Worm (Caenorhabditis elegans): Measurements from ENCODE around the gene T05G5.1.

T05G5.1 gene

ce11 chrIII:9782011-9782436 is 38.9 kb upstream of the T05G5.1 start, which contains the start of gene vha-2:
Gene vha-2, plus strand, starts transcription at chrIII:9782164.
- no peak for TF ChIP-seq aha-1 (tag; optimal IDR thresholded peaks at IDR 0.05)
- TF ChIP-seq alr-1 (tag; optimal IDR thresholded peaks at IDR 0.05; ENCODE audit: borderline replicate concordance): peak; percentile 93
- TF ChIP-seq unc-130 (tag; optimal IDR thresholded peaks at IDR 0.05): no peak
- TF ChIP-seq nhr-71 (tag; optimal IDR thresholded peaks at IDR 0.05): peak; percentile 32
- no peak for TF ChIP-seq nhr-90 (tag; optimal IDR thresholded peaks at IDR 0.05; ENCODE audit: poor library complexity)
- 0 out of 2 replicates have a peak, but pooled peaks have one; percentile 10 for TF ChIP-seq grh-1 (GFP tag; IDR thresholded peaks at IDR 0.05)
- peak; percentile 8 for TF ChIP-seq ceh-63 (GFP tag; optimal IDR thresholded peaks at IDR 0.05)
- no peak for TF ChIP-seq lin-14 (GFP tag; optimal IDR thresholded peaks at IDR 0.05)
- TF ChIP-seq jun-1 (tag; optimal IDR thresholded peaks at IDR 0.05): no peak
- TF ChIP-seq unc-62 (GFP tag; optimal IDR thresholded peaks at IDR 0.05): no peak
- no peak for TF ChIP-seq dsc-1 (tag; optimal IDR thresholded peaks at IDR 0.05)
- TF ChIP-seq lir-3 (tag; optimal IDR thresholded peaks at IDR 0.05; ENCODE audit: poor library complexity): no peak
- TF ChIP-seq elt-3 (tag; optimal IDR thresholded peaks at IDR 0.05): no peak
- peak in 1 of 2 experiments; percentile 13 for TF ChIP-seq lin-35 (GFP tag; optimal IDR thresholded peaks at IDR 0.05)
- TF ChIP-seq efl-1 (optimal IDR thresholded peaks at IDR 0.05): no peak
- TF ChIP-seq efl-1 (GFP tag; optimal IDR thresholded peaks at IDR 0.05 in 1 of 2): no peak
- peak; percentile 60 for TF ChIP-seq aly-2 (tag; optimal IDR thresholded peaks at IDR 0.05)
- TF ChIP-seq nhr-85 (tag): peak; percentile 80
- no peak for TF ChIP-seq ztf-11 (tag; optimal IDR thresholded peaks at IDR 0.05)

DNA sequence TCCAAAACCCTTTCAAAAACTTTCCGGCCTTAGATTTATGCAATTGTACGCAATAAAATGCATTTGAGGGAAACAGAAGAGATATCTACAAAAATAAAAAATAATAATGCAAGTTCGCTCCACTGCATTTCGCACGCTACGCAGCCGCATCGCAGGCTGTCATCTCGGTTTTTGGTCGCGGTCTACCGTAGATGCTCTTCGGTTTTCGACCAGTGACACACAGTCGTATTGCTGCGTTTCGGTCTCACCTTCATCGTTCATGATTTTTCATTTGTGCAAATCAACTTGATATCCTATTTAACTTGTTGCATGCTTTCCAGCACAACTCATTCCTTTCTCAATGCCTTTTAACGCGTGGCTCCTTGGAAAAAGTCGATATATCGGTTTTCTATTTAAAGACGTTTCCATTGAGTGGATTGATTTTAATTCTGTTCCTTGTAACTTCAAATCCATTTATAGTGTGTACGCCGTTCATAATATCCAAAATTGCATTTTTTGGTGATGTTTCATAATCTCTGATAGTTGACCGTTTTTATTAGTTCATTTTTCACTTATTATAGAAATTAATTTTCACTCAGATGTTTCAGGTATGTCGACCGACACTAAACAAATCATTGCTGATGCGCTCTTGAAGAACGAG is 37.6 kb upstream of the T05G5.1 start, which contains the start of gene vha-1:
Gene vha-1, plus strand, starts transcription at position 590 of the 640 bp plus-strand sequence.
- TF ChIP-seq snpc-4 (tag; optimal IDR thresholded peaks at IDR 0.05) (peak; percentile 43), xbp-1 (tag; optimal IDR thresholded peaks at IDR 0.05) (peak; percentile 67), mdl-1 (tag; optimal IDR thresholded peaks at IDR 0.05) (peak in 1 of 2 experiments; percentile 81), ceh-82 (tag; optimal IDR thresholded peaks at IDR 0.05) (peak; percentile 74 to 95 (median 83)), fkh-10 (GFP tag; optimal IDR thresholded peaks at IDR 0.05) (peak; percentile 2), F16B12.6 (tag; optimal IDR thresholded peaks at IDR 0.05) (peak; percentile 64), nhr-76 (tag; optimal IDR thresholded peaks at IDR 0.05) (no peak), nhr-28 (tag; optimal IDR thresholded peaks at IDR 0.05) (no peak), nhr-85 (tag) (peak; percentile 85), grh-1 (GFP tag; IDR thresholded peaks at IDR 0.05) (peak; percentile 52), egl-13 (tag; optimal IDR thresholded peaks at IDR 0.05) (peak; percentile 48), lin-14 (GFP tag; optimal IDR thresholded peaks at IDR 0.05) (peak; percentile 93), fkh-8 (tag; optimal IDR thresholded peaks at IDR 0.05) (peak; percentile 77), ztf-4 (tag; optimal IDR thresholded peaks at IDR 0.05) (no peak), nhr-90 (tag; optimal IDR thresholded peaks at IDR 0.05; ENCODE audit: poor library complexity) (peak; percentile 71), ama-1 (optimal IDR thresholded peaks at IDR 0.05) (peak; percentile 56), lin-13 (GFP tag; optimal IDR thresholded peaks at IDR 0.05) (peak; percentile 83), lsy-2 (tag; optimal IDR thresholded peaks at IDR 0.05) (peak; percentile 86 to 97), elt-2 (tag; optimal IDR thresholded peaks at IDR 0.05) (no peak), aha-1 (tag; optimal IDR thresholded peaks at IDR 0.05) (no peak), nhr-71 (tag; optimal IDR thresholded peaks at IDR 0.05) (peak; percentile 90), sox-4 (tag; optimal IDR thresholded peaks at IDR 0.05) (no peak), swsn-7 (tag; optimal IDR thresholded peaks at IDR 0.05) (peak; percentile 73), nhr-77 (tag; optimal IDR thresholded peaks at IDR 0.05) (peak; percentile 90), unc-98 (GFP tag; IDR thresholded peaks at IDR 0.05) (no peak), nhr-84 (tag; optimal IDR thresholded peaks at IDR 0.05) (no peak), rnt-1 (tag; optimal IDR thresholded peaks at IDR 0.05) (peak; percentile 73), tbx-2 (tag; optimal IDR thresholded peaks at IDR 0.05) (peak; percentile 81), nhr-19 (GFP tag; conservative IDR thresholded peaks at IDR 0.05) (peak; percentile 53), skn-1 (tag; optimal IDR thresholded peaks at IDR 0.05) (peak; percentile 91), aly-2 (tag; optimal IDR thresholded peaks at IDR 0.05) (peak; percentile 25), nhr-47 (tag; optimal IDR thresholded peaks at IDR 0.05) (peak; percentile 78), vab-15 (tag; optimal IDR thresholded peaks at IDR 0.05) (peak; percentile 24), unc-86 (tag; optimal IDR thresholded peaks at IDR 0.05) (peak; percentile 55), isw-1 (GFP tag; IDR thresholded peaks at IDR 0.05) (peak; percentile 73), dpl-1 (GFP tag; optimal IDR thresholded peaks at IDR 0.05) (peak; percentile 76 to 82 (median 80)), pax-3 (tag; optimal IDR thresholded peaks at IDR 0.05) (no peak), nhr-11 (tag; optimal IDR thresholded peaks at IDR 0.05) (no peak)
